Fruit fly (Drosophila melanogaster): ENCODE results near the gene CG2004.

CG2004 gene

DNA sequence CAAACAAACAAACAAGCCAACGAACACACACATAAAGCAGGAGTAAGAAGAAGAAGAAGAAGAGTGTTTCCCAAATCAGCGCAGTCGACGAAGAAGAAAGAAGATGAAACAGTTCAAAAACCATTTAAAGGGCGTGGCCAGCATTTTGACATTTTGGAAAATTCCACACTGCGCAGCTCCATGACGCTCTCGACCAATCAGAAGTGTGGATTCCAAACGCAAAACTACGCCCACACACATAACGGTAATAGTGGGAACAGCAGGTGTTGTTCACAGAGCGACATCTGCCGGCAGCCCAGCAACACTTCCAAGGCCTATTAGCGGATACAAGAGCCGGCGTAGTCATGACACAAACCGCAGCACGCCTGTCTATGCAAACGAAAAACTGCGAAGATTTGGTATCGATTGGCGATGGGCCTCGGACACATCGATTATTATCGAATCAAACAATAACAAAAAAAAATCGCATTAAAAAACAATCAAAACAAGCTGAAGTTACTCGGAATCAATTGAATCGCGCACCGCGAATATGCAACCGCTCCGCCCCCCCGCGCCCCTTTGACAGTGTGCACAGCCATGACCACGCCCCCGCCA, 38.0 kb downstream of the CG2004 start, which contains the start of gene Rubicon (continued):
- TF ChIP-seq fd59A (GFP tag; optimal IDR thresholded peaks at IDR 0.05) = peak; percentile 50
- no peak for TF ChIP-seq CG11762 (GFP tag; optimal IDR thresholded peaks at IDR 0.05; ENCODE audit: insufficient read depth)
- peak; percentile 62 for TF ChIP-seq fkh (GFP tag; optimal IDR thresholded peaks at IDR 0.05)
- TF ChIP-seq Sox102F (GFP tag; optimal IDR thresholded peaks at IDR 0.05) = no peak
- peak; percentile 4 for TF ChIP-seq achi (GFP tag; optimal IDR thresholded peaks at IDR 0.05)
- TF ChIP-seq CG9139 (GFP tag; optimal IDR thresholded peaks at IDR 0.05) = peak; percentile 79
- TF ChIP-seq CG3032 (tag; optimal IDR thresholded peaks at IDR 0.05) = peak; percentile 53
- TF ChIP-seq salr (GFP tag; optimal IDR thresholded peaks at IDR 0.05) = peak in 1 of 2 experiments; percentile 66

dm6 chrX:8671348-8672298, 43.1 kb downstream of the CG2004 start:
- TF ChIP-seq dac (GFP tag; optimal IDR thresholded peaks at IDR 0.05) (no peak), Hr4 (GFP tag; optimal IDR thresholded peaks at IDR 0.05) (no peak), CG11902 (GFP tag; optimal IDR thresholded peaks at IDR 0.05) (no peak), topi (GFP tag; optimal IDR thresholded peaks at IDR 0.05) (no peak), Sox102F (GFP tag; optimal IDR thresholded peaks at IDR 0.05) (no peak), lz (GFP tag; optimal IDR thresholded peaks at IDR 0.05) (no peak), Hr38 (GFP tag; optimal IDR thresholded peaks at IDR 0.05) (no peak), CG6792 (GFP tag; optimal IDR thresholded peaks at IDR 0.05) (no peak), Blimp-1 (GFP tag; optimal IDR thresholded peaks at IDR 0.05) (no peak), CG32006 (GFP tag; optimal IDR thresholded peaks at IDR 0.05) (no peak), CG11294 (GFP tag; IDR thresholded peaks at IDR 0.05) (no peak)

- TF ChIP-seq CG6163 (GFP tag; IDR thresholded peaks at IDR 0.05) (peak; percentile 54), lz (GFP tag; optimal IDR thresholded peaks at IDR 0.05) (peak; percentile 47), Eip78C (GFP tag) (peak; percentile 71), Hr39 (GFP tag; optimal IDR thresholded peaks at IDR 0.05) (peak; percentile 33), achi (GFP tag; optimal IDR thresholded peaks at IDR 0.05) (no peak), Sox14 (GFP tag; optimal IDR thresholded peaks at IDR 0.05) (peak; percentile 10), net (GFP tag; optimal IDR thresholded peaks at IDR 0.05) (no peak), vri (GFP tag; optimal IDR thresholded peaks at IDR 0.05) (no peak), CG11762 (GFP tag; optimal IDR thresholded peaks at IDR 0.05; ENCODE audit: insufficient read depth) (no peak), OdsH (GFP tag; optimal IDR thresholded peaks at IDR 0.05) (no peak), esn (GFP tag; optimal IDR thresholded peaks at IDR 0.05) (peak; percentile 50), CG31627 (GFP tag; optimal IDR thresholded peaks at IDR 0.05) (peak; percentile 35), cyc (GFP tag; optimal IDR thresholded peaks at IDR 0.05) (peak; percentile 39), Eip75B (GFP tag; optimal IDR thresholded peaks at IDR 0.05) (peak; percentile 7), CG32006 (GFP tag; optimal IDR thresholded peaks at IDR 0.05) (no peak), CG6792 (GFP tag; optimal IDR thresholded peaks at IDR 0.05) (no peak), topi (GFP tag; optimal IDR thresholded peaks at IDR 0.05) (peak; percentile 10), Ets96B (tag; optimal IDR thresholded peaks at IDR 0.05) (peak; percentile 3), svp (GFP tag) (peak; percentile 85), CG34406 (GFP tag; optimal IDR thresholded peaks at IDR 0.05) (peak; percentile 14), Met (GFP tag; optimal IDR thresholded peaks at IDR 0.05) (peak; percentile 39), Smox (GFP tag; optimal IDR thresholded peaks at IDR 0.05) (peak; percentile 21), CG7368 (GFP tag; optimal IDR thresholded peaks at IDR 0.05) (no peak), salr (GFP tag; optimal IDR thresholded peaks at IDR 0.05) (no peak)
These were observed 45.3 kb downstream of the CG2004 start for dm6 chrX:8669434-8669833.

Measured in whole organism, prepupa.